Fruit fly (Drosophila melanogaster): Measurements from ENCODE around the gene CG1275.

Gene CG1275

DNA sequence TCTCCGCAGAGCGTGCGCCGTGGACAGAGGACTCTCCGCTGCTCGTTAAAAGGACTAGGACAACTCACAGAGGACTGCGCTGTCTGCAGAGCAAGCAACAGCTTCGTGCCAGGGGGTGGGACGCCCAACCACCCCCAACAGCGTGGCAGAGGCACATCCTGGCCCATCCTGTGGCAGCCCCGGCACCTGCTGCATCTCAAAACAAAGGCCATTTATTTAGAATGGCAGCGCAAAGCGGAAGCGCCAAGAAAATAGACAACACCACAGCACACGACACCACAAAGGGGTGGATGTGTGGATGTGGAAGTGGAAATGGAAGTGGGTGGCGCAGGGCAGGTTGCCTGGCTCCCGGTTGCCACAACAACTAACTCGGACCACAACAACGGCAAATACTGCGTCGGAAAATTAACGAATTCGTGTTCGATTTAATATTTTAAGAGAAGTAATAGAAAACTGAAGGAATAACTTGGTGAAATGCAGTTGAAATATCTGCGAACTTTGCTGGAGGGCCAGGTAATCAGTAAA, 28.0 kb downstream of the CG1275 start, which contains the start of gene Oseg2 (continued):
- no peak for TF ChIP-seq MTF-1 (GFP tag; optimal IDR thresholded peaks at IDR 0.05; ENCODE audit: borderline replicate concordance)
- TF ChIP-seq sug (tag; optimal IDR thresholded peaks at IDR 0.05) = no peak
- peak; percentile 100 for TF ChIP-seq scrt (GFP tag; optimal IDR thresholded peaks at IDR 0.05)
- peak; percentile 82 for TF ChIP-seq seq (GFP tag; IDR thresholded peaks at IDR 0.05)
- peak; percentile 32 for TF ChIP-seq Hey (tag; optimal IDR thresholded peaks at IDR 0.05)
- TF ChIP-seq CG11723 (GFP tag; optimal IDR thresholded peaks at IDR 0.05) = no peak
- TF ChIP-seq CG8765 (GFP tag; IDR thresholded peaks at IDR 0.05) = no peak
- TF ChIP-seq Dip2 (GFP tag; IDR thresholded peaks at IDR 0.05) = no peak
- 0 out of 2 replicates have a peak, but pooled peaks have one; percentile 29 for TF ChIP-seq klu (GFP tag; IDR thresholded peaks at IDR 0.05)
- no peak for TF ChIP-seq CG1024 (GFP tag; IDR thresholded peaks at IDR 0.05)
- TF ChIP-seq CG16779 (GFP tag; IDR thresholded peaks at IDR 0.05) = peak; percentile 36; the same call in 1 of the 2 replicates
- no peak for TF ChIP-seq slbo (GFP tag; IDR thresholded peaks at IDR 0.05)
- no peak for TF ChIP-seq CG2202 (tag; optimal IDR thresholded peaks at IDR 0.05)
- TF ChIP-seq Med (GFP tag) = peak; percentile 10
- TF ChIP-seq prd (optimal IDR thresholded peaks at IDR 0.05) = no peak
- TF ChIP-seq prd (GFP tag; IDR thresholded peaks at IDR 0.05) = 0 out of 3 replicates have a peak, but pooled peaks have one; percentile 10

DNA sequence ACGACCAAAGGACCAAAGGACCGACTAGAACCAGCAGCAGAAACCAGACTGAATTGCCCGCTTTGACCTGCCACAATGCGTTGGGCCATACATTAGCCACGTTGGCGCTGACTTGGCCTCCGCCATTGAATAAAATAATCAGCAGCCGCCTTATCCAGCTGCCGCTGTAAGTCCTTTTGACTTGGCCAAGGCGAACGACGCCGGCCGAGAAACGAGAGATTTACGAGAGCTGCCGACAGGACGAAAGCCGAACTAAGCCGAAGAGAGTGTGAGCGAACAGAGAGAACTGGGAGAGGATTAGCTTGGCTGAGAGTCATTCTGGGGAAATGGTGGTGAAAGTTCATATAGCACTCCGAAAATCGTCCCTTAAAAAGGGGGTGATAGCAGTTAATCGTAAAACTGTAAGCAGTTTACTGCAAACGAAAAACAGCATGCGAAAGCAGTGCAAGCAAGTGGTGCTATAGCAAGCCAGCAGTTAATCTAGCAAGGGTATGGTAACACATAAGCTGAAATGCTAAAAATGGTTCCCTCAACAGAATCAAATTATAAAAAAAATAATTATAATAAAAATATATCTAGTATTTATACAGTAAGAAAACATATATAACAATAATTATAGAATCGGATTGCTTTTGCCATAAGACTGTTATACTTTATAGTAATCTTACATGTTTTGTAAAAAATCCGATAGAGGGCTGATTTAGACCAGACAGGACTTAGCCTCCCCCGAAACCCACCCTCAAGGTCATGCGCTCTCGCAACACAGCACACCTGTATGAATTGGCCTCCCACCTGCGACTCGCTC, 28.7 kb downstream of the CG1275 start:
- TF ChIP-seq MESR4 (GFP tag; optimal IDR thresholded peaks at IDR 0.05) = no peak
- peak; percentile 32 to 60 for TF ChIP-seq Trl (optimal IDR thresholded peaks at IDR 0.05)
- TF ChIP-seq Trl (GFP tag; optimal IDR thresholded peaks at IDR 0.05) = no peak
- TF ChIP-seq vvl (GFP tag; IDR thresholded peaks at IDR 0.05) = peak; percentile 7; the same call in 1 of the 2 replicates
- peak; percentile 5 for TF ChIP-seq stwl (tag; optimal IDR thresholded peaks at IDR 0.05)
- TF ChIP-seq ci (GFP tag; IDR thresholded peaks at IDR 0.05) = 0 out of 3 replicates have a peak, but pooled peaks have one; percentile 8
- no peak for TF ChIP-seq Hr78 (GFP tag; optimal IDR thresholded peaks at IDR 0.05)
- TF ChIP-seq CG8281 (tag; optimal IDR thresholded peaks at IDR 0.05) = no peak
- TF ChIP-seq ftz-f1 (GFP tag; optimal IDR thresholded peaks at IDR 0.05) = peak; percentile 30
- TF ChIP-seq Chrac-16 (GFP tag; optimal IDR thresholded peaks at IDR 0.05) = no peak
- TF ChIP-seq CG5180 (GFP tag; optimal IDR thresholded peaks at IDR 0.05) = no peak
- TF ChIP-seq Ets65A (GFP tag) = no peak
- TF ChIP-seq ERR (GFP tag; optimal IDR thresholded peaks at IDR 0.05) = no peak
- TF ChIP-seq Dad (GFP tag; optimal IDR thresholded peaks at IDR 0.05) = no peak
- TF ChIP-seq Dfd (GFP tag; optimal IDR thresholded peaks at IDR 0.05) = peak in 1 of 2 experiments; percentile 94
- peak; percentile 17 for TF ChIP-seq pita (GFP tag; optimal IDR thresholded peaks at IDR 0.05)
- TF ChIP-seq CG31365 (tag; optimal IDR thresholded peaks at IDR 0.05) = peak; percentile 96
- TF ChIP-seq CTCF (GFP tag; optimal IDR thresholded peaks at IDR 0.05) = peak; percentile 85
- peak; percentile 97 for TF ChIP-seq Deaf1 (tag; optimal IDR thresholded peaks at IDR 0.05)
- TF ChIP-seq Dek (tag; optimal IDR thresholded peaks at IDR 0.05) = no peak
- no peak for TF ChIP-seq NC2β (GFP tag; optimal IDR thresholded peaks at IDR 0.05)
- TF ChIP-seq Med (GFP tag) = peak; percentile 33
- TF ChIP-seq Usf (GFP tag; optimal IDR thresholded peaks at IDR 0.05) = no peak
- TF ChIP-seq seq (GFP tag; IDR thresholded peaks at IDR 0.05) = 0 out of 2 replicates have a peak, but pooled peaks have one; percentile 22
- no peak for TF ChIP-seq luna (GFP tag; optimal IDR thresholded peaks at IDR 0.05)
